Fruit fly (Drosophila melanogaster) whole organism, prepupa: ENCODE results near the gene CG33688.

ENCODE experiments used
- CG10631 ChIP-seq: fragments of 200-800 bp; sonication (Bioruptor generic); optimal IDR thresholded peaks from 2 replicates; lab custom pipeline; 2016; ENCODE audit warnings: missing biosample characterization, missing genetic modification characterization
- CG10669 ChIP-seq: fragments of 200-800 bp; sonication (Bioruptor generic); optimal IDR thresholded peaks from 3 replicates; lab custom pipeline; 2018; ENCODE audit warnings: missing biosample characterization, mild to moderate bottlenecking, missing genetic modification characterization, moderate library complexity
- CG11762 ChIP-seq: fragments of 200-800 bp; sonication (Bioruptor generic); optimal IDR thresholded peaks from 3 replicates; lab custom pipeline; 2016; ENCODE audit warnings: missing biosample characterization, missing genetic modification characterization; ENCODE audit not compliant: insufficient read depth
- CG11902 ChIP-seq: fragments of 200-800 bp; sonication (Bioruptor generic); optimal IDR thresholded peaks from 3 replicates; lab custom pipeline; 2016; ENCODE audit warnings: missing biosample characterization, missing genetic modification characterization
- CG1621 ChIP-seq: fragments of 200-800 bp; sonication (Bioruptor generic); optimal IDR thresholded peaks from 3 replicates; lab custom pipeline; 2018; ENCODE audit warnings: missing biosample characterization, mild to moderate bottlenecking, missing genetic modification characterization
- CG3032 ChIP-seq: fragments of 200-800 bp; optimal IDR thresholded peaks from 2 replicates; lab custom pipeline; 2019; ENCODE audit warnings: missing biosample characterization, mild to moderate bottlenecking, missing genetic modification characterization, moderate library complexity
- CG34406 ChIP-seq: fragments of 200-800 bp; sonication (Bioruptor generic); optimal IDR thresholded peaks from 3 replicates; lab custom pipeline; 2016; ENCODE audit warnings: missing biosample characterization, missing genetic modification characterization
- CG3919 ChIP-seq: fragments of 200-800 bp; sonication (Bioruptor generic); optimal IDR thresholded peaks from 3 replicates; lab custom pipeline; 2016; ENCODE audit warnings: missing biosample characterization, missing genetic modification characterization
- CG4318 ChIP-seq: fragments of 200-800 bp; sonication (Bioruptor generic); optimal IDR thresholded peaks from 3 replicates; lab custom pipeline; 2017; ENCODE audit warnings: missing biosample characterization, mild to moderate bottlenecking, missing genetic modification characterization
- CG6163 ChIP-seq: fragments of 200-800 bp; sonication (Bioruptor generic); IDR thresholded peaks from 3 replicates; pipeline ENCODE4 v1.3.6; 2022; ENCODE audit warnings: missing biosample characterization, missing genetic modification characterization
- CG6276 ChIP-seq: fragments of 200-800 bp; sonication (Bioruptor generic); optimal IDR thresholded peaks from 2 replicates; lab custom pipeline; 2017; ENCODE audit warnings: missing biosample characterization, mild to moderate bottlenecking, missing genetic modification characterization
- CG6854 ChIP-seq: fragments of 200-800 bp; sonication (Bioruptor generic); optimal IDR thresholded peaks from 2 replicates; lab custom pipeline; 2017; ENCODE audit warnings: missing biosample characterization, mild to moderate bottlenecking, missing genetic modification characterization
- CG8119 ChIP-seq: fragments of 200-800 bp; sonication (Bioruptor generic); IDR thresholded peaks from 3 replicates; pipeline ENCODE4 v1.3.6; 2022; ENCODE audit warnings: missing biosample characterization, missing genetic modification characterization
- CG8319 ChIP-seq: fragments of 200-800 bp; sonication (Bioruptor generic); optimal IDR thresholded peaks from 3 replicates; lab custom pipeline; 2016; ENCODE audit warnings: missing biosample characterization, missing genetic modification characterization
- CG8632 ChIP-seq: fragments of 200-800 bp; sonication (Bioruptor generic); optimal IDR thresholded peaks from 3 replicates; lab custom pipeline; 2016; ENCODE audit warnings: missing biosample characterization, missing genetic modification characterization
- CG9139 ChIP-seq: fragments of 200-800 bp; sonication (Bioruptor generic); optimal IDR thresholded peaks from 3 replicates; lab custom pipeline; 2017; ENCODE audit warnings: missing biosample characterization, mild to moderate bottlenecking, missing genetic modification characterization
- Eip75B ChIP-seq: fragments of 200-800 bp; sonication (Bioruptor generic); optimal IDR thresholded peaks from 3 replicates; lab custom pipeline; 2016; ENCODE audit warnings: missing biosample characterization, missing genetic modification characterization
- Eip78C ChIP-seq: fragments of 200-800 bp; sonication (Bioruptor generic); peaks from one replicate; lab custom pipeline; 2016; ENCODE audit warnings: missing biosample characterization, missing genetic modification characterization
- Eip93F ChIP-seq: fragments of 200-800 bp; sonication (Bioruptor generic); optimal IDR thresholded peaks from 2 replicates; lab custom pipeline; 2016; ENCODE audit warnings: missing biosample characterization, mild to moderate bottlenecking, missing genetic modification characterization
- Ets21C ChIP-seq: fragments of 200-800 bp; sonication (Bioruptor generic); optimal IDR thresholded peaks from 3 replicates; lab custom pipeline; 2016; ENCODE audit warnings: missing biosample characterization, missing genetic modification characterization
- Ets96B ChIP-seq: fragments of 200-800 bp; optimal IDR thresholded peaks from 2 replicates; lab custom pipeline; 2019; ENCODE audit warnings: missing biosample characterization, mild to moderate bottlenecking, missing genetic modification characterization, moderate library complexity
- Gug ChIP-seq: fragments of 200-800 bp; sonication (Bioruptor generic); IDR thresholded peaks from 2 replicates; pipeline ENCODE4 v1.3.6; 2022; ENCODE audit warnings: missing biosample characterization, missing genetic modification characterization
- Hr38 ChIP-seq: sonication (Bioruptor generic); optimal IDR thresholded peaks from 2 replicates; lab custom pipeline; 2016; ENCODE audit warnings: missing biosample characterization, missing genetic modification characterization
- Hr39 ChIP-seq: fragments of 200-800 bp; sonication (Bioruptor generic); optimal IDR thresholded peaks from 2 replicates; lab custom pipeline; 2016; ENCODE audit warnings: missing biosample characterization, missing genetic modification characterization
- Hr4 ChIP-seq: fragments of 200-800 bp; sonication (Bioruptor generic); optimal IDR thresholded peaks from 3 replicates; lab custom pipeline; 2016; ENCODE audit warnings: missing biosample characterization, missing genetic modification characterization
- Met ChIP-seq: fragments of 200-800 bp; sonication (Bioruptor generic); optimal IDR thresholded peaks from 3 replicates; lab custom pipeline; 2016; ENCODE audit warnings: missing biosample characterization, missing genetic modification characterization
- Smox ChIP-seq: fragments of 200-800 bp; sonication (Bioruptor generic); optimal IDR thresholded peaks from 3 replicates; lab custom pipeline; 2016; ENCODE audit warnings: missing biosample characterization, missing genetic modification characterization
- Sox102F ChIP-seq: fragments of 200-800 bp; sonication (Bioruptor generic); optimal IDR thresholded peaks from 2 replicates; lab custom pipeline; 2016; ENCODE audit warnings: missing biosample characterization, mild to moderate bottlenecking, missing genetic modification characterization
- Sox14 ChIP-seq: fragments of 200-800 bp; sonication (Bioruptor generic); optimal IDR thresholded peaks from 3 replicates; lab custom pipeline; 2016; ENCODE audit warnings: missing biosample characterization, missing genetic modification characterization
- achi ChIP-seq: fragments of 200-800 bp; sonication (Bioruptor generic); optimal IDR thresholded peaks from 3 replicates; lab custom pipeline; 2016; ENCODE audit warnings: missing biosample characterization, missing genetic modification characterization
- acj6 ChIP-seq: fragments of 200-800 bp; sonication (Bioruptor generic); optimal IDR thresholded peaks from 3 replicates; lab custom pipeline; 2016; ENCODE audit warnings: missing biosample characterization, missing genetic modification characterization
- dac ChIP-seq: fragments of 200-800 bp; sonication (Bioruptor generic); optimal IDR thresholded peaks from 2 replicates; lab custom pipeline; 2017; ENCODE audit warnings: missing biosample characterization, mild to moderate bottlenecking, missing genetic modification characterization
- dsx ChIP-seq: fragments of 200-800 bp; optimal IDR thresholded peaks from 3 replicates; lab custom pipeline; 2019; ENCODE audit warnings: missing biosample characterization, mild to moderate bottlenecking, missing genetic modification characterization, moderate library complexity; ENCODE audit not compliant: poor library complexity, severe bottlenecking
- esn ChIP-seq: fragments of 200-800 bp; sonication (Bioruptor generic); optimal IDR thresholded peaks from 2 replicates; lab custom pipeline; 2016; ENCODE audit warnings: missing biosample characterization, mild to moderate bottlenecking, missing genetic modification characterization, moderate library complexity
- fkh ChIP-seq: fragments of 200-800 bp; sonication (Bioruptor generic); optimal IDR thresholded peaks from 3 replicates; lab custom pipeline; 2017; ENCODE audit warnings: missing biosample characterization, mild to moderate bottlenecking, missing genetic modification characterization, moderate library complexity
- lz ChIP-seq: fragments of 200-800 bp; sonication (Bioruptor generic); optimal IDR thresholded peaks from 3 replicates; lab custom pipeline; 2016; ENCODE audit warnings: missing biosample characterization, missing genetic modification characterization
- net ChIP-seq: fragments of 200-800 bp; sonication (Bioruptor generic); optimal IDR thresholded peaks from 3 replicates; lab custom pipeline; 2016; ENCODE audit warnings: missing biosample characterization, missing genetic modification characterization
- salr ChIP-seq, 2 experiments: fragments of 200-800 bp; sonication (Bioruptor generic); optimal IDR thresholded peaks; 3 replicates each; lab custom pipeline; 2016 to 2018; ENCODE audit warnings: missing biosample characterization in 2 of 2, missing genetic modification characterization in 2 of 2, mild to moderate bottlenecking in 1 of 2
- ss ChIP-seq, 2 experiments: fragments of 200-800 bp; sonication (Bioruptor generic); optimal IDR thresholded peaks; 2 replicates in 1 of 2; 3 replicates in 1 of 2; lab custom pipeline; 2017 to 2018; ENCODE audit warnings: mild to moderate bottlenecking in 2 of 2, missing biosample characterization in 2 of 2, missing genetic modification characterization in 2 of 2, moderate library complexity in 1 of 2
- svp ChIP-seq: fragments of 200-800 bp; sonication (Bioruptor generic); peaks from one replicate; lab custom pipeline; 2016; ENCODE audit warnings: missing biosample characterization, missing genetic modification characterization
- vri ChIP-seq: fragments of 200-800 bp; sonication (Bioruptor generic); optimal IDR thresholded peaks from 3 replicates; lab custom pipeline; 2016; ENCODE audit warnings: missing biosample characterization, mild to moderate bottlenecking, missing genetic modification characterization

The CG33688 gene

dm6 chr3L:16195476-16195958 lies 3.5 kb upstream of the CG33688 start (continued):
- peak; percentile 60 for TF ChIP-seq Smox (GFP tag; lab: Kevin White, UChicago)
- no peak for TF ChIP-seq Hr39
- peak; percentile 11 for TF ChIP-seq CG8632
- TF ChIP-seq CG8319 (GFP tag; lab: Kevin White, UChicago): no peak
- peak; percentile 40 for TF ChIP-seq CG3919 (GFP tag; lab: Kevin White, UChicago)
- peak; percentile 9 for TF ChIP-seq achi (GFP tag; lab: Kevin White, UChicago)
- TF ChIP-seq CG8119 (GFP tag; lab: Robert Waterston, UW): no peak; the same call in 2 of the 3 replicates
- peak; percentile 16 for TF ChIP-seq CG10669 (GFP tag; lab: Kevin White, UChicago)
- TF ChIP-seq fkh (GFP tag; lab: Kevin White, UChicago): no peak
- TF ChIP-seq Eip93F (GFP tag; lab: Kevin White, UChicago): peak; percentile 88
- TF ChIP-seq Hr38 (GFP tag; lab: Kevin White, UChicago): no peak
- peak; percentile 88 for TF ChIP-seq vri
- TF ChIP-seq Gug (GFP tag; lab: Robert Waterston, UW): 0 out of 2 replicates have a peak, but pooled peaks have one; percentile 16
- TF ChIP-seq Ets96B (tag; lab: Kevin White, UChicago): no peak
- no peak for TF ChIP-seq CG3032 (tag; lab: Kevin White, UChicago)
- no peak for TF ChIP-seq Ets21C (GFP tag; lab: Kevin White, UChicago)
- TF ChIP-seq CG4318 (GFP tag; lab: Kevin White, UChicago): no peak
- peak; percentile 88 for TF ChIP-seq CG6854 (GFP tag; lab: Kevin White, UChicago)
- TF ChIP-seq CG10631 (GFP tag; lab: Kevin White, UChicago): peak; percentile 9
- peak; percentile 7 for TF ChIP-seq acj6
- TF ChIP-seq Hr4 (GFP tag; lab: Kevin White, UChicago): no peak
- TF ChIP-seq dsx (GFP tag; lab: Kevin White, UChicago): no peak
- peak; percentile 87 for TF ChIP-seq Met (GFP tag; lab: Kevin White, UChicago)
- TF ChIP-seq Sox102F (GFP tag; lab: Kevin White, UChicago): peak; percentile 74
- TF ChIP-seq esn (GFP tag; lab: Kevin White, UChicago): peak; percentile 60
- TF ChIP-seq CG11902 (GFP tag; lab: Kevin White, UChicago): no peak
- TF ChIP-seq CG6276 (GFP tag; lab: Kevin White, UChicago): no peak
- TF ChIP-seq dac (GFP tag; lab: Kevin White, UChicago): no peak

- TF ChIP-seq vri (peak; percentile 47), CG1621 (tag; lab: Kevin White, UChicago) (peak; percentile 56), svp (GFP tag; lab: Kevin White, UChicago) (peak; percentile 73), dsx (GFP tag; lab: Kevin White, UChicago) (peak; percentile 83), salr (GFP tag; optimal IDR thresholded peaks at IDR 0.05; lab: Kevin White, UChicago) (no peak), lz (GFP tag; lab: Kevin White, UChicago) (no peak), Eip78C (GFP tag; lab: Kevin White, UChicago) (peak; percentile 76), CG9139 (GFP tag; lab: Kevin White, UChicago) (peak; percentile 32), net (GFP tag; lab: Kevin White, UChicago) (peak; percentile 23), CG10669 (GFP tag; lab: Kevin White, UChicago) (peak; percentile 10), CG11762 (GFP tag; lab: Kevin White, UChicago) (no peak), CG6163 (0 out of 3 replicates have a peak, but pooled peaks have one; percentile 41), CG6854 (GFP tag; lab: Kevin White, UChicago) (peak; percentile 35), CG34406 (GFP tag; lab: Kevin White, UChicago) (no peak), Eip75B (GFP tag; lab: Kevin White, UChicago) (peak; percentile 14), Sox14 (GFP tag; lab: Kevin White, UChicago) (no peak), Hr4 (GFP tag; lab: Kevin White, UChicago) (no peak), ss (GFP tag; optimal IDR thresholded peaks at IDR 0.05; lab: Kevin White, UChicago) (peak; percentile 39 to 91), Ets21C (GFP tag; lab: Kevin White, UChicago) (no peak)
These were observed 2.3 kb upstream of the CG33688 start for dm6 chr3L:16196588-16197183.
